Fruit fly (Drosophila melanogaster) whole organism, embryonic: ENCODE measurements around the gene CG14537.

Experiments
- ATbp ChIP-seq: fragments of 200-800 bp; sonication (Bioruptor generic); optimal IDR thresholded peaks from 2 replicates; lab custom pipeline; 2017; ENCODE audit warnings: missing biosample characterization, mild to moderate bottlenecking, missing genetic modification characterization, missing genetic modification reagents
- CG10654 ChIP-seq: fragments of 200-800 bp; sonication (Bioruptor generic); optimal IDR thresholded peaks from 2 replicates; lab custom pipeline; 2016; ENCODE audit warnings: missing biosample characterization, missing genetic modification characterization
- CG11247 ChIP-seq: fragments of 200-800 bp; sonication (Bioruptor generic); IDR thresholded peaks from 2 replicates; pipeline ENCODE4 v1.3.6; 2022; ENCODE audit warnings: missing biosample characterization, missing genetic modification characterization
- CG11695 ChIP-seq: fragments of 200-800 bp; sonication (Bioruptor generic); IDR thresholded peaks from 3 replicates; pipeline ENCODE4 v1.3.6; 2022; ENCODE audit warnings: missing biosample characterization, missing genetic modification characterization
- CG13123 ChIP-seq: fragments of 200-800 bp; sonication (Bioruptor generic); optimal IDR thresholded peaks from 2 replicates; lab custom pipeline; 2016; ENCODE audit warnings: missing biosample characterization, missing genetic modification characterization
- CG13296 ChIP-seq: fragments of 200-800 bp; sonication (Bioruptor generic); optimal IDR thresholded peaks from 3 replicates; lab custom pipeline; 2018; ENCODE audit warnings: missing biosample characterization, mild to moderate bottlenecking, missing genetic modification characterization
- CG14441 ChIP-seq: fragments of 200-800 bp; sonication (Bioruptor generic); IDR thresholded peaks from 2 replicates; pipeline ENCODE4 v1.3.6; 2022; ENCODE audit warnings: missing biosample characterization, missing genetic modification characterization
- CG14710 ChIP-seq: fragments of 200-800 bp; sonication (Bioruptor generic); optimal IDR thresholded peaks from 3 replicates; lab custom pipeline; 2019; ENCODE audit warnings: missing biosample characterization, mild to moderate bottlenecking, missing genetic modification characterization, moderate library complexity
- CG15011 ChIP-seq: fragments of 200-800 bp; sonication (Bioruptor generic); optimal IDR thresholded peaks from 3 replicates; lab custom pipeline; 2018; ENCODE audit warnings: missing biosample characterization, mild to moderate bottlenecking, missing genetic modification characterization
- CG18476 ChIP-seq: fragments of 200-800 bp; sonication (Bioruptor generic); optimal IDR thresholded peaks from 2 replicates; lab custom pipeline; 2016; ENCODE audit warnings: missing biosample characterization, mild to moderate bottlenecking, missing genetic modification characterization
- CG18764 ChIP-seq: fragments of 200-800 bp; sonication (Bioruptor generic); optimal IDR thresholded peaks from 3 replicates; lab custom pipeline; 2016; ENCODE audit warnings: missing biosample characterization, missing genetic modification characterization
- CG3065 ChIP-seq: fragments of 200-800 bp; sonication (Bioruptor generic); optimal IDR thresholded peaks from 2 replicates; lab custom pipeline; 2016; ENCODE audit warnings: missing biosample characterization, missing genetic modification characterization
- CG5180 ChIP-seq: fragments of 200-800 bp; sonication (Bioruptor generic); optimal IDR thresholded peaks from 3 replicates; lab custom pipeline; 2017; ENCODE audit warnings: missing biosample characterization, missing genetic modification characterization, mild to moderate bottlenecking, moderate library complexity, missing genetic modification reagents
- CG6765 ChIP-seq: fragments of 200-800 bp; sonication (Bioruptor generic); optimal IDR thresholded peaks from 3 replicates; lab custom pipeline; 2017; ENCODE audit warnings: missing biosample characterization, mild to moderate bottlenecking, missing genetic modification characterization
- CG8281 ChIP-seq: fragments of 200-800 bp; sonication (Bioruptor generic); optimal IDR thresholded peaks from 2 replicates; lab custom pipeline; 2018; ENCODE audit warnings: missing biosample characterization, mild to moderate bottlenecking, missing genetic modification characterization, moderate library complexity
- CG8924 ChIP-seq: fragments of 200-800 bp; optimal IDR thresholded peaks from 3 replicates; lab custom pipeline; 2019; ENCODE audit warnings: missing biosample characterization, mild to moderate bottlenecking, missing genetic modification characterization, moderate library complexity
- CHES-1-like ChIP-seq: fragments of 200-800 bp; sonication (Bioruptor generic); optimal IDR thresholded peaks from 2 replicates; lab custom pipeline; 2016; ENCODE audit warnings: missing biosample characterization, missing genetic modification characterization
- CkIIα-i1 ChIP-seq: fragments of 200-800 bp; sonication (Bioruptor generic); IDR thresholded peaks from 2 replicates; pipeline ENCODE4 v1.3.6; 2022; ENCODE audit warnings: missing biosample characterization, missing genetic modification characterization
- D ChIP-seq, 2 experiments: fragments of 200-800 bp in 1 of 2; fragments of >200 bp in 1 of 2; sonication (Bioruptor generic) in 1 of 2; optimal IDR thresholded peaks; 2 replicates in 1 of 2; 3 replicates in 1 of 2; lab custom pipeline; 2017; ENCODE audit warnings: mild to moderate bottlenecking in 1 of 2, missing biosample characterization in 1 of 2, missing genetic modification characterization in 1 of 2, missing genetic modification reagents in 1 of 2
- Dbx ChIP-seq: fragments of 200-800 bp; sonication (Bioruptor generic); IDR thresholded peaks from 3 replicates; pipeline ENCODE4 v1.3.6; 2022; ENCODE audit warnings: missing biosample characterization, missing genetic modification characterization
- Deaf1 ChIP-seq: fragments of 200-800 bp; optimal IDR thresholded peaks from 3 replicates; lab custom pipeline; 2019; ENCODE audit warnings: missing biosample characterization, mild to moderate bottlenecking, missing genetic modification characterization, moderate library complexity
- E2f1 ChIP-seq: fragments of 200-800 bp; sonication (Bioruptor generic); IDR thresholded peaks from 2 replicates; pipeline ENCODE4 v1.3.6; 2022; ENCODE audit warnings: missing biosample characterization, missing genetic modification characterization
- Ets97D ChIP-seq: fragments of 200-800 bp; sonication (Bioruptor generic); optimal IDR thresholded peaks from 3 replicates; lab custom pipeline; 2016; ENCODE audit warnings: missing biosample characterization, missing genetic modification characterization
- Fer3 ChIP-seq: fragments of 200-800 bp; sonication (Bioruptor generic); optimal IDR thresholded peaks from 2 replicates; lab custom pipeline; 2018; ENCODE audit warnings: missing biosample characterization, mild to moderate bottlenecking, missing genetic modification characterization, moderate library complexity
- HLH4C ChIP-seq: fragments of 200-800 bp; sonication (Bioruptor generic); IDR thresholded peaks from 3 replicates; pipeline ENCODE4 v1.3.6; 2022; ENCODE audit warnings: missing biosample characterization, missing genetic modification characterization; ENCODE audit not compliant: partially characterized antibody
- Mrtf ChIP-seq: fragments of 200-800 bp; sonication (Bioruptor generic); IDR thresholded peaks from 3 replicates; pipeline ENCODE4 v1.3.6; 2022; ENCODE audit warnings: missing biosample characterization, missing genetic modification characterization
- Nf-YA ChIP-seq: fragments of 200-800 bp; sonication (Bioruptor generic); IDR thresholded peaks from 2 replicates; pipeline ENCODE4 v1.3.6; 2022; ENCODE audit warnings: missing biosample characterization, missing genetic modification characterization
- Ravus ChIP-seq: fragments of 200-800 bp; sonication (Bioruptor generic); IDR thresholded peaks from 2 replicates; pipeline ENCODE4 v1.3.6; 2022; ENCODE audit warnings: missing biosample characterization, missing genetic modification characterization
- Rx ChIP-seq: fragments of 200-800 bp; sonication (Bioruptor generic); IDR thresholded peaks from 2 replicates; pipeline ENCODE4 v1.3.6; 2022; ENCODE audit warnings: missing biosample characterization, missing genetic modification characterization
- Usf ChIP-seq: fragments of 200-800 bp; sonication (Bioruptor generic); optimal IDR thresholded peaks from 2 replicates; lab custom pipeline; 2017; ENCODE audit warnings: missing genotype, missing biosample characterization, missing genetic modification characterization
- Vsx1 ChIP-seq: fragments of 200-800 bp; sonication (Bioruptor generic); optimal IDR thresholded peaks from 2 replicates; lab custom pipeline; 2017; ENCODE audit warnings: missing biosample characterization, mild to moderate bottlenecking, missing genetic modification characterization, missing genetic modification reagents
- aop ChIP-seq: fragments of 200-800 bp; sonication (Bioruptor generic); IDR thresholded peaks from 2 replicates; pipeline ENCODE4 v1.3.6; 2022; ENCODE audit warnings: missing biosample characterization, missing genetic modification characterization
- cato ChIP-seq: fragments of 200-800 bp; sonication (Bioruptor generic); optimal IDR thresholded peaks from 2 replicates; lab custom pipeline; 2016; ENCODE audit warnings: missing biosample characterization, missing genetic modification characterization, borderline replicate concordance
- corto ChIP-seq: fragments of 200-800 bp; sonication (Bioruptor generic); optimal IDR thresholded peaks from 2 replicates; lab custom pipeline; 2016; ENCODE audit warnings: missing biosample characterization, mild to moderate bottlenecking, missing genetic modification characterization, moderate library complexity
- da ChIP-seq: fragments of 200-800 bp; sonication (Bioruptor generic); optimal IDR thresholded peaks from 2 replicates; lab custom pipeline; 2016; ENCODE audit warnings: missing biosample characterization, missing genetic modification characterization
- emc ChIP-seq: fragments of 200-800 bp; sonication (Bioruptor generic); optimal IDR thresholded peaks from 2 replicates; lab custom pipeline; 2016; ENCODE audit warnings: missing biosample characterization, missing genetic modification characterization
- eve ChIP-seq, 2 experiments: fragments of >200 bp; optimal IDR thresholded peaks; 2 replicates each; lab custom pipeline; 2017; ENCODE audit warnings: missing biosample characterization in 2 of 2, missing genetic modification characterization in 2 of 2
- ewg ChIP-seq: fragments of 200-800 bp; sonication (Bioruptor generic); optimal IDR thresholded peaks from 3 replicates; lab custom pipeline; 2017; ENCODE audit warnings: mild to moderate bottlenecking, missing biosample characterization, missing genetic modification reagents, missing genetic modification characterization
- fd3F ChIP-seq: fragments of 200-800 bp; sonication (Bioruptor generic); optimal IDR thresholded peaks from 2 replicates; lab custom pipeline; 2018; ENCODE audit warnings: missing biosample characterization, mild to moderate bottlenecking, missing genetic modification characterization, moderate library complexity
- gsb ChIP-seq: fragments of 200-800 bp; sonication (Bioruptor generic); IDR thresholded peaks from 2 replicates; pipeline ENCODE4 v1.3.6; 2022; ENCODE audit warnings: missing biosample characterization, missing genetic modification characterization
- inv ChIP-seq: fragments of 200-800 bp; sonication (Bioruptor generic); IDR thresholded peaks from 2 replicates; pipeline ENCODE4 v1.3.6; 2022; ENCODE audit warnings: missing biosample characterization, missing genetic modification characterization; ENCODE audit not compliant: partially characterized antibody
- jing ChIP-seq: fragments of 200-800 bp; sonication (Bioruptor generic); optimal IDR thresholded peaks from 2 replicates; lab custom pipeline; 2018; ENCODE audit warnings: missing biosample characterization, mild to moderate bottlenecking, missing genetic modification characterization
- otp ChIP-seq: fragments of 200-800 bp; sonication (Bioruptor generic); IDR thresholded peaks from 3 replicates; pipeline ENCODE4, ENCODE4 v1.3.6; 2022; ENCODE audit warnings: missing biosample characterization, missing genetic modification characterization
- pita ChIP-seq: fragments of 200-800 bp; sonication (Bioruptor generic); optimal IDR thresholded peaks from 2 replicates; lab custom pipeline; 2017; ENCODE audit warnings: missing biosample characterization, mild to moderate bottlenecking, missing genetic modification characterization
- ro ChIP-seq: fragments of 200-800 bp; sonication (Bioruptor generic); IDR thresholded peaks from 2 replicates; pipeline ENCODE4 v1.3.6; 2022; ENCODE audit warnings: missing biosample characterization, missing genetic modification characterization
- schlank ChIP-seq: fragments of 200-800 bp; sonication (Bioruptor generic); optimal IDR thresholded peaks from 2 replicates; lab custom pipeline; 2018; ENCODE audit warnings: missing biosample characterization, mild to moderate bottlenecking, missing genetic modification characterization
- scrt ChIP-seq: fragments of 200-800 bp; sonication (Bioruptor generic); optimal IDR thresholded peaks from 2 replicates; lab custom pipeline; 2018; ENCODE audit warnings: missing biosample characterization, mild to moderate bottlenecking, missing genetic modification characterization, moderate library complexity
- sd ChIP-seq: fragments of 200-800 bp; sonication (Bioruptor generic); optimal IDR thresholded peaks from 3 replicates; lab custom pipeline; 2018; ENCODE audit warnings: missing biosample characterization, mild to moderate bottlenecking, missing genetic modification characterization, moderate library complexity
- sim ChIP-seq: fragments of 200-800 bp; sonication (Bioruptor generic); IDR thresholded peaks from 2 replicates; pipeline ENCODE4 v1.3.6; 2022; ENCODE audit warnings: missing biosample characterization, missing genetic modification characterization
- sima ChIP-seq: fragments of 200-800 bp; sonication (Bioruptor generic); optimal IDR thresholded peaks from 2 replicates; lab custom pipeline; 2016; ENCODE audit warnings: missing biosample characterization, missing genetic modification characterization
- zf30C ChIP-seq: fragments of 200-800 bp; sonication (Bioruptor generic); optimal IDR thresholded peaks from 3 replicates; lab custom pipeline; 2018; ENCODE audit warnings: missing biosample characterization, mild to moderate bottlenecking, missing genetic modification characterization
- zfh1 ChIP-seq: fragments of 200-800 bp; sonication (Bioruptor generic); IDR thresholded peaks from 3 replicates; pipeline ENCODE4 v1.3.6; 2022; ENCODE audit warnings: missing biosample characterization, missing genetic modification characterization

CG14537 gene

dm6 chr2L:7810519-7810918, 29.7 kb upstream of the CG14537 start, which contains the start of gene Cdc14 (continued):
- peak; percentile 17; the same call in 1 of the 2 replicates for TF ChIP-seq inv (GFP tag; lab: Robert Waterston, UW)
- no peak for TF ChIP-seq ATbp
- TF ChIP-seq scrt (GFP tag; lab: Kevin White, UChicago) = peak; percentile 30
- TF ChIP-seq CG11695 (GFP tag; lab: Robert Waterston, UW) = no peak
- TF ChIP-seq Dbx (GFP tag; lab: Robert Waterston, UW) = no peak
- TF ChIP-seq sima = no peak
- TF ChIP-seq Usf = no peak
- TF ChIP-seq aop (GFP tag; lab: Robert Waterston, UW) = no peak
- no peak for TF ChIP-seq CG13123 (GFP tag; lab: Kevin White, UChicago)
- TF ChIP-seq ro (GFP tag; lab: Robert Waterston, UW) = no peak
- TF ChIP-seq CG6765 (GFP tag; lab: Kevin White, UChicago) = peak; percentile 25
- no peak for TF ChIP-seq cato (GFP tag; lab: Kevin White, UChicago)
- TF ChIP-seq da (GFP tag; lab: Kevin White, UChicago) = no peak
- TF ChIP-seq corto = no peak
- TF ChIP-seq Ets97D (GFP tag; lab: Kevin White, UChicago) = no peak
- peak; percentile 16 for TF ChIP-seq CG8924 (tag; lab: Kevin White, UChicago)
- TF ChIP-seq eve (GFP tag; optimal IDR thresholded peaks at IDR 0.05; lab: Kevin White, UChicago) = no peak
- no peak for TF ChIP-seq schlank (tag; lab: Kevin White, UChicago)
- TF ChIP-seq zf30C = no peak
- no peak for TF ChIP-seq jing (GFP tag; lab: Kevin White, UChicago)
- TF ChIP-seq D (optimal IDR thresholded peaks at IDR 0.05; lab: Kevin White, UChicago) = no peak
- TF ChIP-seq D (GFP tag; optimal IDR thresholded peaks at IDR 0.05; lab: Kevin White, UChicago) = no peak
- no peak for TF ChIP-seq CG8281 (tag; lab: Kevin White, UChicago)
- no peak for TF ChIP-seq CG18764 (GFP tag; lab: Kevin White, UChicago)
- no peak for TF ChIP-seq emc
- no peak for TF ChIP-seq fd3F (GFP tag; lab: Kevin White, UChicago)
- no peak for TF ChIP-seq CG10654 (GFP tag; lab: Kevin White, UChicago)
- no peak for TF ChIP-seq gsb (GFP tag; lab: Robert Waterston, UW)
- no peak for TF ChIP-seq Rx (GFP tag; lab: Robert Waterston, UW)
- no peak for TF ChIP-seq CHES-1-like
- no peak for TF ChIP-seq CG14441 (GFP tag; lab: Robert Waterston, UW)
- TF ChIP-seq CG3065 = no peak
- TF ChIP-seq Fer3 (tag; lab: Kevin White, UChicago) = no peak
- TF ChIP-seq E2f1 = no peak
- no peak for TF ChIP-seq sim (GFP tag; lab: Robert Waterston, UW)
- TF ChIP-seq CG13296 (GFP tag; lab: Kevin White, UChicago) = peak; percentile 46
- TF ChIP-seq Mrtf (GFP tag; lab: Robert Waterston, UW) = no peak
- peak; percentile 44; the same call in 1 of the 3 replicates for TF ChIP-seq HLH4C (GFP tag; lab: Robert Waterston, UW)
- TF ChIP-seq otp (GFP tag; lab: Robert Waterston, UW) = no peak
- TF ChIP-seq Vsx1 = no peak
- TF ChIP-seq zfh1 (GFP tag; lab: Robert Waterston, UW) = no peak
- peak; percentile 19 for TF ChIP-seq Deaf1
- TF ChIP-seq ewg = no peak
- TF ChIP-seq pita (GFP tag; lab: Kevin White, UChicago) = no peak
- TF ChIP-seq CkIIα-i1 (GFP tag; lab: Robert Waterston, UW) = no peak
- no peak for TF ChIP-seq CG11247 (GFP tag; lab: Robert Waterston, UW)
- no peak for TF ChIP-seq CG18476 (GFP tag; lab: Kevin White, UChicago)
- no peak for TF ChIP-seq CG15011 (GFP tag; lab: Kevin White, UChicago)
- no peak for TF ChIP-seq Nf-YA (GFP tag; lab: Robert Waterston, UW)
- no peak for TF ChIP-seq Ravus (GFP tag; lab: Robert Waterston, UW)
- no peak for TF ChIP-seq sd (tag; lab: Kevin White, UChicago)
- no peak for TF ChIP-seq CG5180 (GFP tag; lab: Kevin White, UChicago)
- peak; percentile 52 for TF ChIP-seq CG14710 (tag; lab: Kevin White, UChicago)
